Worm (Caenorhabditis elegans) whole organism, early embryonic: ENCODE measurements around the gene C16A3.5.

ENCODE experiments used
- B0310.2 ChIP-seq: sonication (generic microtip); optimal IDR thresholded peaks from 2 replicates; lab custom pipeline; 2016; ENCODE audit warnings: mild to moderate bottlenecking, missing genetic modification characterization, missing compliant biosample characterization
- F13C5.2 ChIP-seq: sonication (generic microtip); optimal IDR thresholded peaks from 2 replicates; lab custom pipeline; 2017; ENCODE audit warnings: mild to moderate bottlenecking, missing genetic modification characterization, inconsistent platforms, missing compliant biosample characterization
- ama-1 ChIP-seq: fragments of 150-350 bp; optimal IDR thresholded peaks from 2 replicates; lab custom pipeline; 2014
- ceh-36 ChIP-seq: sonication (generic microtip); optimal IDR thresholded peaks from 2 replicates; lab custom pipeline; 2016; ENCODE audit warnings: missing genetic modification characterization, inconsistent platforms, missing compliant biosample characterization
- ets-7 ChIP-seq: sonication (generic microtip); optimal IDR thresholded peaks from 2 replicates; lab custom pipeline; 2016; ENCODE audit warnings: missing genotype, missing genetic modification characterization, missing compliant biosample characterization
- flt-1 ChIP-seq: fragments of 200-800 bp; sonication (Bioruptor generic); IDR thresholded peaks from 2 replicates; pipeline ENCODE4 v1.3.6; 2022; ENCODE audit warnings: missing genetic modification characterization, missing compliant biosample characterization
- hmbx-1 ChIP-seq: sonication (generic microtip); optimal IDR thresholded peaks from 2 replicates; lab custom pipeline; 2016; ENCODE audit warnings: mild to moderate bottlenecking, missing genetic modification characterization, missing compliant biosample characterization
- hnd-1 ChIP-seq: sonication (generic microtip); optimal IDR thresholded peaks from 2 replicates; lab custom pipeline; 2016; ENCODE audit warnings: missing genetic modification characterization, missing compliant biosample characterization
- pes-1 ChIP-seq: fragments of 200-800 bp; sonication (Bioruptor generic); IDR thresholded peaks from 2 replicates; pipeline ENCODE4 v1.3.6; 2022; ENCODE audit warnings: missing genetic modification reagents, missing genetic modification characterization, missing compliant biosample characterization
- sea-1 ChIP-seq: fragments of 200-800 bp; sonication (Bioruptor generic); conservative IDR thresholded peaks from 2 replicates; pipeline ENCODE4 v1.3.6; 2022; ENCODE audit warnings: missing genetic modification characterization, missing compliant biosample characterization
- tra-4 ChIP-seq: sonication (generic microtip); optimal IDR thresholded peaks from 2 replicates; lab custom pipeline; 2017; ENCODE audit warnings: missing genetic modification characterization, missing compliant biosample characterization

DNA sequence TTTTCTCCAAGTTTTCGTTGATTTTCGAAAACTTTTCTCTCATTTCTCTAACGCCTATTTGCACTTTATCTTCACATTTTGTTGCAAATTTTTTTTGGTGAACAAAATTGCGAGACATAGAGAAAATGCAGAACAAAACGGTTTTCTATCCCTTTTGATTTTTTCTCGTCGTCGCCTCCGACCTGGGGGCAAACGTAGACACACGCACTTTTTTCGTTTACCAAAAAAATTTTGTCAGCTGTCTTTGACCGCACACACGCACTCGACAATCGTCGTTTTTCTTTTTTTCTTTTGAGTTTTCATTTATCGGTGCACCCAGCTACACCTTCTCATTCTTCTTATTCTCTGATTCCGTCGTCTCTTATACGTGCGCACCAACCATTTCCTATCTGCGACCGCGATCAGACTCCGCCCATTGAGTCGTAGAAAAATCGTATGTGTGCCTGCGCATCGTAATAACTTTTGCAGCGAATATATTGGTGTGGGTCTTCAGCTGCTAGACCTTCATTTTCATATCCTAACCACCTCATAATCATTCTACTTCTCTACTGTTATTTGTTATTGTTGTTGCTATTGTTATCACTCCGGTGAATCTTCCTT is 18.1 kb upstream of the C16A3.5 start:
- TF ChIP-seq flt-1 (GFP tag; lab: Robert Waterston, UW), result no peak
- TF ChIP-seq ama-1 (lab: Kevin White, UChicago), result no peak
- TF ChIP-seq hmbx-1 (tag; lab: Kevin White, UChicago), result no peak
- TF ChIP-seq ceh-36 (tag; lab: Kevin White, UChicago), result no peak
- no peak for TF ChIP-seq F13C5.2 (tag; lab: Kevin White, UChicago)
- TF ChIP-seq B0310.2 (tag; lab: Kevin White, UChicago), result no peak
- no peak for TF ChIP-seq sea-1 (GFP tag; lab: Robert Waterston, UW)
- TF ChIP-seq ets-7 (tag; lab: Kevin White, UChicago), result no peak
- TF ChIP-seq hnd-1, result no peak
- TF ChIP-seq pes-1 (GFP tag; lab: Robert Waterston, UW), result no peak
- no peak for TF ChIP-seq tra-4 (tag; lab: Kevin White, UChicago)
